Worm (Caenorhabditis elegans): Measurements from ENCODE around the gene Y53F4B.24.

- TF ChIP-seq ama-1 (optimal IDR thresholded peaks at IDR 0.05) (no peak), rnt-1 (tag; optimal IDR thresholded peaks at IDR 0.05) (no peak), pax-1 (tag; optimal IDR thresholded peaks at IDR 0.05) (no peak), sox-2 (GFP tag; IDR thresholded peaks at IDR 0.05) (no peak), tbx-7 (tag; optimal IDR thresholded peaks at IDR 0.05) (no peak), gmeb-2 (tag; optimal IDR thresholded peaks at IDR 0.05) (no peak), C38D4.7 (GFP tag; optimal IDR thresholded peaks at IDR 0.05) (no peak), pqm-1 (tag; optimal IDR thresholded peaks at IDR 0.05) (no peak), ceh-31 (tag; optimal IDR thresholded peaks at IDR 0.05) (no peak)
Measured at ce11 chrII:15164453-15164852, 30.2 kb upstream of the Y53F4B.24 start, which contains the start of gene gst-26.

All from whole organism, late embryonic.